Fruit fly (Drosophila melanogaster): Measurements from ENCODE around the gene CG31975.

The CG31975 gene

dm6 chr2L:166115-167069 lies 25.6 kb upstream of the CG31975 start (continued):
- TF ChIP-seq CoRest (tag; optimal IDR thresholded peaks at IDR 0.05) (peak; percentile 57), Gug (GFP tag; IDR thresholded peaks at IDR 0.05) (no peak), dan (GFP tag; IDR thresholded peaks at IDR 0.05) (no peak), Scr (GFP tag; IDR thresholded peaks at IDR 0.05; ENCODE audit: partially characterized antibody) (no peak), vnd (GFP tag; IDR thresholded peaks at IDR 0.05; ENCODE audit: partially characterized antibody) (no peak), gfzf (GFP tag; optimal IDR thresholded peaks at IDR 0.05) (no peak), CG7928 (GFP tag; optimal IDR thresholded peaks at IDR 0.05) (no peak), CG10543 (GFP tag; optimal IDR thresholded peaks at IDR 0.05) (peak; percentile 97), tna (GFP tag; IDR thresholded peaks at IDR 0.05; ENCODE audit: partially characterized antibody) (no peak), CG14860 (GFP tag; IDR thresholded peaks at IDR 0.05; ENCODE audit: partially characterized antibody) (no peak), sens-2 (GFP tag; IDR thresholded peaks at IDR 0.05) (no peak), CG8290 (GFP tag; optimal IDR thresholded peaks at IDR 0.05) (no peak), CG8290 (tag; optimal IDR thresholded peaks at IDR 0.05) (peak; percentile 28 to 68), Hey (tag; optimal IDR thresholded peaks at IDR 0.05) (peak; percentile 82), lab (GFP tag; optimal IDR thresholded peaks at IDR 0.05) (peak; percentile 95), dmrt99B (tag; optimal IDR thresholded peaks at IDR 0.05) (peak; percentile 70), grn (GFP tag; optimal IDR thresholded peaks at IDR 0.05) (peak; percentile 59), abd-A (tag; optimal IDR thresholded peaks at IDR 0.05) (peak; percentile 98), fd102C (GFP tag; optimal IDR thresholded peaks at IDR 0.05) (peak; percentile 49), slou (GFP tag; optimal IDR thresholded peaks at IDR 0.05) (peak; percentile 23), GATAe (GFP tag; conservative IDR thresholded peaks at IDR 0.05) (no peak), YL-1 (GFP tag; optimal IDR thresholded peaks at IDR 0.05) (peak; percentile 76), CG18619 (GFP tag; optimal IDR thresholded peaks at IDR 0.05) (peak; percentile 81), Sin3A (optimal IDR thresholded peaks at IDR 0.05) (no peak), CG1832 (GFP tag; optimal IDR thresholded peaks at IDR 0.05) (no peak), CG13287 (GFP tag; IDR thresholded peaks at IDR 0.05; ENCODE audit: partially characterized antibody) (no peak), fd3F (GFP tag; optimal IDR thresholded peaks at IDR 0.05) (peak; percentile 63), CG14710 (tag; optimal IDR thresholded peaks at IDR 0.05) (peak; percentile 52), corto (GFP tag; optimal IDR thresholded peaks at IDR 0.05) (peak; percentile 97), ftz-f1 (GFP tag; optimal IDR thresholded peaks at IDR 0.05) (peak; percentile 36), nau (GFP tag; optimal IDR thresholded peaks at IDR 0.05) (peak; percentile 91), CG7987 (GFP tag; optimal IDR thresholded peaks at IDR 0.05) (peak; percentile 92), schlank (tag; optimal IDR thresholded peaks at IDR 0.05) (peak; percentile 87), Nf-YB (GFP tag; optimal IDR thresholded peaks at IDR 0.05) (peak; percentile 36), Ssrp (tag; optimal IDR thresholded peaks at IDR 0.05) (no peak), CG16813 (GFP tag; IDR thresholded peaks at IDR 0.05; ENCODE audit: partially characterized antibody) (no peak), D (optimal IDR thresholded peaks at IDR 0.05) (no peak), D (GFP tag; optimal IDR thresholded peaks at IDR 0.05) (peak; percentile 61), scrt (GFP tag; optimal IDR thresholded peaks at IDR 0.05) (peak; percentile 84), da (GFP tag; optimal IDR thresholded peaks at IDR 0.05) (no peak), dysf (GFP tag; IDR thresholded peaks at IDR 0.05) (no peak), salm (tag; optimal IDR thresholded peaks at IDR 0.05) (peak; percentile 45), CG9215 (GFP tag; IDR thresholded peaks at IDR 0.05) (no peak), Taf1 (GFP tag; IDR thresholded peaks at IDR 0.05) (no peak), CG2712 (tag; optimal IDR thresholded peaks at IDR 0.05) (peak; percentile 61), gsb (GFP tag; IDR thresholded peaks at IDR 0.05) (no peak), CG1603 (tag; optimal IDR thresholded peaks at IDR 0.05) (peak; percentile 54), tap (tag; optimal IDR thresholded peaks at IDR 0.05) (peak; percentile 41)
